Worm (Caenorhabditis elegans): Measurements from ENCODE around the gene W07G4.1.

W07G4.1 gene

DNA sequence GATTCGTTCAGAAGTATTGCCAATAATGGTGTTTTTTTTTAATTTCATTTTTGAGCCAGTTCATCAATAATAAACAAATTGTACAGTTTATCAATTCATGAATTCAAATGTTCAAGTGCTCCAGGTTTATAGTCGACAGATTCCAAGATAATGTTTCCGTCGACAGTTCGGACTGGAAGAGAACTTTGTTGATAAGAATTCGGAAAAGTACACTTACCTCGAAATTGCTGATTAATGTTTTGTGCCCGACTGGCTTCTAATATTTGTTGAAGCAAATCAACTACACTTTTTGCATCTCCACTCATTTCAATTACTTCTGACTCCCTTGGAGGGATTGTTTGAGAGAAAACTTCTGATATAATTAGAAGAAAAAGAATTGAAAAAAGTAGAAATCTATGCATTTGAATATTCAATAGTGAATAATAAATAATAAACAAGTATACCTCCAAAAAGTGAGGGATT lies 15.9 kb downstream of the W07G4.1 start, which contains the start of gene W07G4.8 (continued):
- TF ChIP-seq tag-97 (GFP tag; IDR thresholded peaks at IDR 0.05): no peak
- TF ChIP-seq cey-2 (tag; optimal IDR thresholded peaks at IDR 0.05; ENCODE audit: borderline replicate concordance, insufficient read depth): no peak
- no peak for TF ChIP-seq skn-1 (tag; optimal IDR thresholded peaks at IDR 0.05)
- no peak for TF ChIP-seq daf-16 (GFP tag; optimal IDR thresholded peaks at IDR 0.05)
- TF ChIP-seq daf-16 (tag; optimal IDR thresholded peaks at IDR 0.05): peak; percentile 85
- TF ChIP-seq daf-19 (GFP tag; conservative IDR thresholded peaks at IDR 0.05): no peak
- no peak for TF ChIP-seq hif-1 (tag; optimal IDR thresholded peaks at IDR 0.05)
- TF ChIP-seq rbr-2 (tag; optimal IDR thresholded peaks at IDR 0.05): no peak
- TF ChIP-seq pha-4 (GFP tag; IDR thresholded peaks at IDR 0.05): no peak
- no peak for TF ChIP-seq pha-4 (tag; optimal IDR thresholded peaks at IDR 0.05)
- TF ChIP-seq nhr-76 (tag; optimal IDR thresholded peaks at IDR 0.05): no peak
- no peak for TF ChIP-seq Y48G9A.11 (GFP tag; IDR thresholded peaks at IDR 0.05)
- no peak for TF ChIP-seq jun-1 (tag; optimal IDR thresholded peaks at IDR 0.05)
- TF ChIP-seq nhr-77 (tag; optimal IDR thresholded peaks at IDR 0.05): peak; percentile 38
- TF ChIP-seq F10B5.3 (tag; optimal IDR thresholded peaks at IDR 0.05): no peak
- peak; percentile 67 for TF ChIP-seq dve-1 (tag; optimal IDR thresholded peaks at IDR 0.05; ENCODE audit: insufficient read depth)
- TF ChIP-seq mep-1 (tag; optimal IDR thresholded peaks at IDR 0.05): peak; percentile 30
- no peak for TF ChIP-seq F37D6.2 (tag; optimal IDR thresholded peaks at IDR 0.05)
- no peak for TF ChIP-seq php-3 (GFP tag; IDR thresholded peaks at IDR 0.05)
- no peak for TF ChIP-seq lin-39 (tag; optimal IDR thresholded peaks at IDR 0.05)
- TF ChIP-seq nhr-28 (tag; optimal IDR thresholded peaks at IDR 0.05): peak; percentile 79
- TF ChIP-seq R02D3.7 (tag; optimal IDR thresholded peaks at IDR 0.05): no peak
- TF ChIP-seq hlh-11 (tag; optimal IDR thresholded peaks at IDR 0.05): peak; percentile 76
- TF ChIP-seq pqm-1 (tag; optimal IDR thresholded peaks at IDR 0.05): peak; percentile 62
- TF ChIP-seq Y105C5A.15 (GFP tag; IDR thresholded peaks at IDR 0.05): no peak
- no peak for TF ChIP-seq nhr-111 (GFP tag; optimal IDR thresholded peaks at IDR 0.05)
- TF ChIP-seq Y75B8A.6 (GFP tag; IDR thresholded peaks at IDR 0.05): no peak
- TF ChIP-seq mxl-3 (GFP tag; optimal IDR thresholded peaks at IDR 0.05): no peak
- peak in 1 of 2 experiments; percentile 71 for TF ChIP-seq unc-62 (GFP tag; optimal IDR thresholded peaks at IDR 0.05 in 1 of 2)
- no peak for TF ChIP-seq unc-62 (tag; optimal IDR thresholded peaks at IDR 0.05)
- no peak for TF ChIP-seq mdt-29 (GFP tag; IDR thresholded peaks at IDR 0.05)
- no peak for TF ChIP-seq lsy-2 (tag; optimal IDR thresholded peaks at IDR 0.05)

DNA sequence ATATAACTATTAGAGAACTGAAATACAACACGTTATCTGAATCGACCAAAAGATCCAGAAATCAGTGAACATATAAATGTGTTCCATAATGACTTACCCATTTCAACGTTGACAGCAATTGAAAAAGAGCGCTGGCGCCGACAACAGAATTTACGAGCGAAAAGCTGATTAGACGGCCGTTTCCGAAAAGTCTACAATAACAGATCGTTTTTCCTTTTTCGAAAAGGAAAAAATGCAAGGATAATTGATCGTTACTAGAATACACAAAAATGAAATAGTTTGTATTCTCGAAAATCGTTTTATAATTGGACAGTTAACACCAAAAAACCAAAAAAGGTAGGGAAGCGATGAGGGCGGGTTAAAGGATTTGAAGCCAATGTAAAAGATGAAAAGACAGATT lies 20.3 kb downstream of the W07G4.1 start, which contains the start of gene srr-1:
TSS of gene srr-1 (minus strand) at position 101 of the 400 bp plus-strand sequence.
- TF ChIP-seq hif-1 (tag; optimal IDR thresholded peaks at IDR 0.05) (no peak), ama-1 (optimal IDR thresholded peaks at IDR 0.05) (no peak), D1046.2 (GFP tag; IDR thresholded peaks at IDR 0.05) (no peak), aly-2 (tag; optimal IDR thresholded peaks at IDR 0.05) (no peak), pqm-1 (tag; optimal IDR thresholded peaks at IDR 0.05) (no peak), ctbp-1 (GFP tag; IDR thresholded peaks at IDR 0.05) (no peak), F10B5.3 (tag; optimal IDR thresholded peaks at IDR 0.05) (no peak), hlh-30 (tag; optimal IDR thresholded peaks at IDR 0.05; ENCODE audit: insufficient read depth) (no peak), fos-1 (tag; optimal IDR thresholded peaks at IDR 0.05) (no peak)

DNA sequence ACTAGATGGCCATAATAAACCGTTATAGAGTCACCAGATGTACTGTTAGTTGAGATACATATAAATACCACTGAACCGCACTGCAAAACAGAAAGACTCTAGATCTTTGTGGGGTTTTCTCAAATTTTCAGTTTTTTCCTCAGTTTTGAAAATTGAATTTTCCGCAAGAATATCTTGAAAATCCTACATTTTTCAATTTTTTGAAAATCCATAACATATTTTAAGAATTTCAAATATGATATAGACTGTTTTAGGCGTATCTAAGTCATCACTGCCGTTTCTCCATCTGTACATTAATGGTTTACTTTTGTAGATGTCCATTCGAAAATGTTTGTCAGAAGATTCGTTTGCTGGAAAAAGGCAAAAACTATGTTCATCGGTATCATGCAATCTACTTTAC lies 28.5 kb downstream of the W07G4.1 start, which contains the start of gene F42E8.1:
TSS of gene F42E8.1 (plus strand) at position 301 of the 400 bp plus-strand sequence.
- TF ChIP-seq mdt-29 (GFP tag; IDR thresholded peaks at IDR 0.05): no peak
- no peak for TF ChIP-seq lin-1 (GFP tag; IDR thresholded peaks at IDR 0.05)
- no peak for TF ChIP-seq ztf-7 (tag; optimal IDR thresholded peaks at IDR 0.05)
- no peak for TF ChIP-seq R02D3.7 (tag; optimal IDR thresholded peaks at IDR 0.05)
- TF ChIP-seq madf-9 (GFP tag; conservative IDR thresholded peaks at IDR 0.05): no peak
- no peak for TF ChIP-seq nhr-28 (tag; optimal IDR thresholded peaks at IDR 0.05)
- no peak for TF ChIP-seq dmd-8 (GFP tag; IDR thresholded peaks at IDR 0.05)
- no peak for TF ChIP-seq jun-1 (tag; optimal IDR thresholded peaks at IDR 0.05)
- TF ChIP-seq lin-38 (GFP tag; IDR thresholded peaks at IDR 0.05): no peak
- TF ChIP-seq php-3 (GFP tag; IDR thresholded peaks at IDR 0.05): no peak
- no peak for TF ChIP-seq hlh-30 (tag; optimal IDR thresholded peaks at IDR 0.05; ENCODE audit: insufficient read depth)
